Fruit fly (Drosophila melanogaster): ENCODE results near the gene tut.
"Not testable (repeated sequence)": the region's sequence is repeated elsewhere in the genome, so short reads cannot be mapped to it uniquely, and the experiment has no call there.

dm6 chr3L:8238347-8238746, 27.8 kb upstream of the tut start, which contains the start of gene Dscam4:
- TF ChIP-seq esg (GFP tag; conservative IDR thresholded peaks at IDR 0.05); slbo (GFP tag; IDR thresholded peaks at IDR 0.05); CG12299 (tag; optimal IDR thresholded peaks at IDR 0.05); CG6854 (GFP tag; optimal IDR thresholded peaks at IDR 0.05); CG11695 (GFP tag; IDR thresholded peaks at IDR 0.05); corto (GFP tag; optimal IDR thresholded peaks at IDR 0.05); odd (GFP tag; optimal IDR thresholded peaks at IDR 0.05); ara (GFP tag; IDR thresholded peaks at IDR 0.05); Bteb2 (GFP tag; optimal IDR thresholded peaks at IDR 0.05); h (optimal IDR thresholded peaks at IDR 0.05); gce (GFP tag; IDR thresholded peaks at IDR 0.05); danr (GFP tag; IDR thresholded peaks at IDR 0.05); chif (GFP tag; optimal IDR thresholded peaks at IDR 0.05); yki (optimal IDR thresholded peaks at IDR 0.05): not testable (repeated sequence)

Measured in whole organism, embryonic.